Fruit fly (Drosophila melanogaster): ENCODE results near the gene CG34174.

The CG34174 gene

DNA sequence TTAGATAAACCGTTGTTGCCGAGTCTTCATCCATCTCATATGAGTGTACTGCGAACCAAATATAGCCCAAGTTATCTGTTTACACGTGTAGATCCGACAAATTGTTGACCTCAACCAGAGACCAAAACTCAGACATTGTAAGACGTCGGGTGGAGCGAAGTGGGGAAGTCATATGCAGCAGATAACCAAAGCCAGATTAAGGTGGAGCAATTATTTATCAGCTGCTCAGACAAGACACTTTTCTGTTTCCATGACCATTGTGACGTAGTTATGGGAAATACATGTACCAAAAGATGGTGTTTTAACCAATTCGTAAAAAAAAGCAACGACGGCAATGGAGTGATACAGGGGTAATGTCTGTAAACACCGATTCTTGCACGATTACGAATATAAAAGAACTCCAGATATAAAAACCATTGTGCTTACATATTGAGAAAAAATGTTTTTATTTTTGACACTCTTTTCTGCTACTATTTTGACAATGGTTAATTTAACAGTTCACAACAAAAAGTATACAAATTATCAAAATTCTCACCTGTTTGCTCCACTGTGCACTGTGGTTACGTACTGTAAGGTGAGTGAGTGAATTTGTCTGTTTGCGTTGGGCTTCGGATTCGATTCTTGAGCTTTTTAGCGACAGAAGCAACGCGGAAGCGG, 36.6 kb upstream of the CG34174 start (continued):
- TF ChIP-seq chn (GFP tag; optimal IDR thresholded peaks at IDR 0.05) (no peak), CG30431 (GFP tag; optimal IDR thresholded peaks at IDR 0.05) (peak; percentile 21), CG7839 (tag; optimal IDR thresholded peaks at IDR 0.05) (peak; percentile 46), ems (GFP tag; optimal IDR thresholded peaks at IDR 0.05) (peak; percentile 9), cg (GFP tag; optimal IDR thresholded peaks at IDR 0.05) (no peak), CG10366 (GFP tag; IDR thresholded peaks at IDR 0.05) (no peak; the same call in 1 of the 2 replicates), CG14014 (GFP tag; IDR thresholded peaks at IDR 0.05) (peak; percentile 43; the same call in 1 of the 2 replicates), CG10462 (GFP tag; optimal IDR thresholded peaks at IDR 0.05) (no peak), Tbp (GFP tag; optimal IDR thresholded peaks at IDR 0.05) (no peak), CG6854 (GFP tag; optimal IDR thresholded peaks at IDR 0.05) (no peak), ftz-f1 (GFP tag; optimal IDR thresholded peaks at IDR 0.05) (no peak), Elba2 (GFP tag; optimal IDR thresholded peaks at IDR 0.05) (no peak), luna (GFP tag; optimal IDR thresholded peaks at IDR 0.05) (no peak), CG4730 (GFP tag; IDR thresholded peaks at IDR 0.05) (no peak), CG12769 (tag; optimal IDR thresholded peaks at IDR 0.05) (no peak), CG12155 (GFP tag; optimal IDR thresholded peaks at IDR 0.05) (peak; percentile 42), dmrt99B (tag; optimal IDR thresholded peaks at IDR 0.05) (peak; percentile 34), CG5953 (GFP tag; IDR thresholded peaks at IDR 0.05) (no peak), tin (GFP tag; optimal IDR thresholded peaks at IDR 0.05) (no peak), sna (GFP tag; IDR thresholded peaks at IDR 0.05; ENCODE audit: partially characterized antibody) (no peak), mld (GFP tag; IDR thresholded peaks at IDR 0.05; ENCODE audit: partially characterized antibody) (no peak), sim (GFP tag; IDR thresholded peaks at IDR 0.05) (no peak), CG12236 (GFP tag; optimal IDR thresholded peaks at IDR 0.05) (peak; percentile 1), Vsx1 (GFP tag; optimal IDR thresholded peaks at IDR 0.05) (no peak), Blimp-1 (GFP tag; optimal IDR thresholded peaks at IDR 0.05) (peak; percentile 41), pan (optimal IDR thresholded peaks at IDR 0.05) (no peak), pan (GFP tag; optimal IDR thresholded peaks at IDR 0.05 in 1 of 2, IDR thresholded peaks at IDR 0.05 in 1 of 2) (peak in 1 of 2 experiments; percentile 54), Sox102F (GFP tag; optimal IDR thresholded peaks at IDR 0.05) (peak; percentile 50), CG3726 (GFP tag; IDR thresholded peaks at IDR 0.05) (0 out of 3 replicates have a peak, but pooled peaks have one; percentile 8), CG7357 (GFP tag; IDR thresholded peaks at IDR 0.05) (no peak), CG13424 (tag; optimal IDR thresholded peaks at IDR 0.05) (peak; percentile 20), ranshi (GFP tag; IDR thresholded peaks at IDR 0.05) (0 out of 2 replicates have a peak, but pooled peaks have one; percentile 13), HmgD (GFP tag; optimal IDR thresholded peaks at IDR 0.05) (no peak), psq (GFP tag; optimal IDR thresholded peaks at IDR 0.05) (no peak), GATAe (GFP tag; conservative IDR thresholded peaks at IDR 0.05) (no peak), ttk (GFP tag; IDR thresholded peaks at IDR 0.05) (no peak), dpn (GFP tag; optimal IDR thresholded peaks at IDR 0.05) (peak; percentile 30 to 42), ham (GFP tag; IDR thresholded peaks at IDR 0.05) (no peak), Stat92E (GFP tag; optimal IDR thresholded peaks at IDR 0.05) (peak in 1 of 3 experiments; percentile 46), CG3281 (GFP tag; optimal IDR thresholded peaks at IDR 0.05) (peak; percentile 49), CG6175 (GFP tag; IDR thresholded peaks at IDR 0.05) (no peak), fru (optimal IDR thresholded peaks at IDR 0.05) (no peak), CG4360 (GFP tag; IDR thresholded peaks at IDR 0.05) (no peak), ase (GFP tag; IDR thresholded peaks at IDR 0.05) (no peak), amos (GFP tag; IDR thresholded peaks at IDR 0.05; ENCODE audit: partially characterized antibody) (no peak), oc (tag; optimal IDR thresholded peaks at IDR 0.05) (no peak), odd (GFP tag; optimal IDR thresholded peaks at IDR 0.05) (no peak), yki (optimal IDR thresholded peaks at IDR 0.05) (no peak), caup (GFP tag; optimal IDR thresholded peaks at IDR 0.05; ENCODE audit: severe bottlenecking) (peak; percentile 32), eve (GFP tag; optimal IDR thresholded peaks at IDR 0.05) (peak in 1 of 2 experiments; percentile 84), pros (GFP tag; optimal IDR thresholded peaks at IDR 0.05) (peak; percentile 6)

All from whole organism, embryonic.